Worm (Caenorhabditis elegans) whole organism, L2 larva: Measurements from ENCODE around the gene ifa-3.

Experiments
- ZK546.5 ChIP-seq: sonication (generic microtip); optimal IDR thresholded peaks from 2 replicates; lab custom pipeline; 2017; ENCODE audit warnings: missing biosample characterization, missing genetic modification characterization
- ceh-82 ChIP-seq: fragments of 150-350 bp; optimal IDR thresholded peaks from 2 replicates; lab custom pipeline; 2014; ENCODE audit warnings: missing biosample characterization, missing genetic modification characterization
- dmd-4 ChIP-seq: sonication (generic microtip); optimal IDR thresholded peaks from 2 replicates; lab custom pipeline; 2017; ENCODE audit warnings: missing biosample characterization, missing genetic modification characterization
- egl-27 ChIP-seq: sonication (generic microtip); optimal IDR thresholded peaks from 3 replicates; lab custom pipeline; 2017; ENCODE audit warnings: missing biosample characterization, missing genetic modification reagents, missing genetic modification characterization
- fos-1 ChIP-seq: fragments of 150-350 bp; optimal IDR thresholded peaks from 2 replicates; lab custom pipeline; 2014; ENCODE audit warnings: missing biosample characterization, missing genetic modification characterization
- lin-11 ChIP-seq: fragments of 150-350 bp; sonication (generic microtip); optimal IDR thresholded peaks from 2 replicates; lab custom pipeline; 2014; ENCODE audit warnings: missing biosample characterization, missing genetic modification characterization, inconsistent platforms, mixed read lengths
- lin-39 ChIP-seq: fragments of 150-350 bp; optimal IDR thresholded peaks from 2 replicates; lab custom pipeline; 2014; ENCODE audit warnings: missing biosample characterization, missing genetic modification reagents, missing genetic modification characterization
- snpc-4 ChIP-seq: fragments of 150-350 bp; optimal IDR thresholded peaks from 2 replicates; lab custom pipeline; 2014; ENCODE audit warnings: missing biosample characterization, missing genetic modification characterization
- unc-39 ChIP-seq: fragments of 150-350 bp; optimal IDR thresholded peaks from 2 replicates; lab custom pipeline; 2014; ENCODE audit warnings: missing biosample characterization, missing genetic modification characterization
- unc-62 ChIP-seq: fragments of 150-350 bp; optimal IDR thresholded peaks from 2 replicates; lab custom pipeline; 2014; ENCODE audit warnings: missing biosample characterization, missing genetic modification reagents, missing genetic modification characterization
- zag-1 ChIP-seq: fragments of 150-350 bp; optimal IDR thresholded peaks from 2 replicates; lab custom pipeline; 2014; ENCODE audit warnings: missing biosample characterization, missing genetic modification characterization

- TF ChIP-seq lin-39 (tag; lab: Kevin White, UChicago) (no peak), zag-1 (tag; lab: Kevin White, UChicago) (no peak), unc-62 (GFP tag; lab: Kevin White, UChicago) (no peak), unc-39 (tag; lab: Kevin White, UChicago) (no peak), dmd-4 (tag; lab: Kevin White, UChicago) (no peak), ZK546.5 (tag; lab: Kevin White, UChicago) (no peak), fos-1 (tag; lab: Kevin White, UChicago) (no peak), lin-11 (tag; lab: Kevin White, UChicago) (no peak), ceh-82 (tag; lab: Kevin White, UChicago) (no peak), snpc-4 (tag; lab: Kevin White, UChicago) (no peak), egl-27 (tag; lab: Kevin White, UChicago) (no peak)
Observed at ce11 chrX:16292933-16293332, 23.1 kb upstream of the ifa-3 start, which contains the start of gene F52E10.4.
